Worm (Caenorhabditis elegans) whole organism, L4/young adult: ENCODE results near the gene srw-86.

Source experiments
- dao-5 ChIP-seq: sonication (generic microtip); optimal IDR thresholded peaks from 2 replicates; lab custom pipeline; 2016; ENCODE audit warnings: missing genotype, missing genetic modification characterization, moderate library complexity, missing compliant biosample characterization
- him-1 ChIP-seq: sonication (generic microtip); optimal IDR thresholded peaks from 2 replicates; lab custom pipeline; 2016; ENCODE audit warnings: missing genotype, missing genetic modification reagents, missing genetic modification characterization, missing compliant biosample characterization

- no peak for TF ChIP-seq him-1 (tag; lab: Kevin White, UChicago)
- TF ChIP-seq dao-5 (tag; lab: Kevin White, UChicago): no peak
These were observed 30.3 kb downstream of the srw-86 start, which contains the start of gene Y43F8A.1 for ce11 chrV:19370189-19370588.
